Worm (Caenorhabditis elegans): Measurements from ENCODE around the gene R03G8.1.

Gene R03G8.1

DNA sequence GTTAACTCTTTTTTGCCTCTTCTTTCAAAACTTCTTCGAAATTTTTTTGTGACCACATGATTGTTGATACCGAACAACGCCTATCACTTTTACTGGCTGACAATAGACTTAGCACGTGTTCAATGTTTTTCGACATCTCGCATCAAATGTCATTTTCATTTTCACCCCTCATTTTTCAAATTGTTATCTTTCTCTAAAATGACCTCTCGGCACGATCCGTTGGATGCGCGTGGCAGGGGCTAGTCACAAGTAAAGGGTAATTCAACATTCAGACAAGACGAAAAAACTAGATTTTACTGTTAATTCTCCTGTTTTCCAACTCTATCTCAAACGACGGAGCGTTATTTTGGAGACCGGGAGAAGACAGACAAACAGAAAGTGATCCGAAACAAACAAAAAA, 29.1 kb downstream of the R03G8.1 start, which contains the start of gene F17H10.2 (continued):
- TF ChIP-seq cey-2 (tag; optimal IDR thresholded peaks at IDR 0.05; ENCODE audit: borderline replicate concordance, insufficient read depth) (no peak), lir-3 (tag; optimal IDR thresholded peaks at IDR 0.05) (no peak), mep-1 (tag; optimal IDR thresholded peaks at IDR 0.05) (peak; percentile 32), madf-5 (GFP tag; IDR thresholded peaks at IDR 0.05) (no peak), dmd-6 (GFP tag; IDR thresholded peaks at IDR 0.05) (peak; percentile 36), unc-39 (tag; optimal IDR thresholded peaks at IDR 0.05) (no peak), F26F4.8 (GFP tag; conservative IDR thresholded peaks at IDR 0.05) (no peak), lin-15B (tag; optimal IDR thresholded peaks at IDR 0.05) (no peak), ceh-32 (tag; optimal IDR thresholded peaks at IDR 0.05; ENCODE audit: poor library complexity) (no peak), ceh-44 (GFP tag; IDR thresholded peaks at IDR 0.05) (no peak), tag-97 (GFP tag; IDR thresholded peaks at IDR 0.05) (no peak), lin-38 (GFP tag; IDR thresholded peaks at IDR 0.05) (no peak), mxl-2 (GFP tag; conservative IDR thresholded peaks at IDR 0.05) (no peak), dmd-9 (GFP tag; IDR thresholded peaks at IDR 0.05) (no peak), ztf-7 (tag; optimal IDR thresholded peaks at IDR 0.05) (no peak), ces-1 (GFP tag; optimal IDR thresholded peaks at IDR 0.05) (no peak), madf-9 (GFP tag; conservative IDR thresholded peaks at IDR 0.05) (no peak), sdz-12 (GFP tag; optimal IDR thresholded peaks at IDR 0.05) (no peak), ctbp-1 (GFP tag; IDR thresholded peaks at IDR 0.05) (no peak), unc-62 (GFP tag; optimal IDR thresholded peaks at IDR 0.05 in 1 of 2) (peak in 1 of 2 experiments; percentile 87), unc-62 (tag; optimal IDR thresholded peaks at IDR 0.05) (no peak), aha-1 (tag) (peak; percentile 95), lin-39 (tag; optimal IDR thresholded peaks at IDR 0.05) (no peak), zip-11 (GFP tag; IDR thresholded peaks at IDR 0.05) (no peak), egl-27 (tag; optimal IDR thresholded peaks at IDR 0.05) (no peak), gei-8 (GFP tag; optimal IDR thresholded peaks at IDR 0.05) (no peak), mdl-1 (tag; optimal IDR thresholded peaks at IDR 0.05) (peak in 1 of 2 experiments; percentile 36), hlh-30 (tag; optimal IDR thresholded peaks at IDR 0.05; ENCODE audit: insufficient read depth) (peak; percentile 91), nhr-237 (tag; optimal IDR thresholded peaks at IDR 0.05) (no peak), php-3 (GFP tag; IDR thresholded peaks at IDR 0.05) (no peak), hif-1 (tag; optimal IDR thresholded peaks at IDR 0.05) (no peak), nhr-41 (GFP tag; IDR thresholded peaks at IDR 0.05) (no peak), nhr-111 (GFP tag; optimal IDR thresholded peaks at IDR 0.05) (no peak), saeg-2 (GFP tag; IDR thresholded peaks at IDR 0.05) (no peak), zag-1 (tag; optimal IDR thresholded peaks at IDR 0.05) (no peak), D1046.2 (GFP tag; IDR thresholded peaks at IDR 0.05) (no peak), snpc-1.2 (GFP tag; IDR thresholded peaks at IDR 0.05) (no peak), zip-2 (tag; optimal IDR thresholded peaks at IDR 0.05) (no peak), lin-13 (GFP tag; optimal IDR thresholded peaks at IDR 0.05) (no peak), egl-43 (GFP tag; IDR thresholded peaks at IDR 0.05) (no peak), nhr-6 (tag; optimal IDR thresholded peaks at IDR 0.05) (no peak), zfp-3 (GFP tag; conservative IDR thresholded peaks at IDR 0.05) (no peak), ztf-11 (tag; optimal IDR thresholded peaks at IDR 0.05) (no peak), ceh-28 (tag; optimal IDR thresholded peaks at IDR 0.05) (no peak), nhr-28 (tag; optimal IDR thresholded peaks at IDR 0.05) (peak; percentile 48), T26A8.4 (GFP tag; IDR thresholded peaks at IDR 0.05) (no peak), Y75B8A.6 (GFP tag; IDR thresholded peaks at IDR 0.05) (no peak), Y105C5A.15 (GFP tag; IDR thresholded peaks at IDR 0.05) (no peak), T20F7.1 (GFP tag; optimal IDR thresholded peaks at IDR 0.05) (no peak), rbr-2 (tag; optimal IDR thresholded peaks at IDR 0.05) (no peak), mxl-3 (GFP tag; optimal IDR thresholded peaks at IDR 0.05) (peak; percentile 78), nhr-77 (tag; optimal IDR thresholded peaks at IDR 0.05) (no peak)

All from whole organism, L4 larva.